Fruit fly (Drosophila melanogaster): ENCODE results near the gene CG46304.

DNA sequence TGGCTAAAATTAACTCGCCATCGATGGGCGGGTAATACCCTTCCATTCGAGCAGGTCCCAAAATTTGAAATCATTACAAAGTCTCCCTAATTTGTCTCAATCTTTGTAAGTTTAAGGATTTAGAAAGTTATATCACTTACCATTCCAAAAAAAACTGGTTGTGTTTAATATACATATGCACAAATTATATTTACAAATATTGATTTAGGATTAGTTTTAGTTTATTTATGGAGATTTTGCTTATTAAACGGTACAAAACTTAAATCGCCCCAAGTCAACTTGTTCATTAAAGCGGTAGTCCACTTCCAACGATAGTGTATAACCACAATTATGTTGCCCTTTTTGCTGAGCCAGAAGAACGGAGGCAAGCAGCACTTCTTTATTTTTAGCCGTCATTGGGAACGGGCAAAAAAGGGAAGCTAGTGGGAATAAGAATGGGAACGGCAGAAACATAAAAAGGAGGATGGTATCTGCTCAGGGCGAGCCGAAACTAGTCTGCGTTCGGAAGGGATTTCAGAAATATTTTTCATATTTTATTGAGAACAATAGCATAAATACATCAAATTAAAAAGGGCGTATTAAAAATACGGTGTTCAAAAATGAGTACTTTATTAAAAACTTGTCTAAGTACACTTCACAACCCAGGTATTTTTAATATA, 2.1 kb downstream of the CG46304 start:
- TF ChIP-seq Hr39 (GFP tag; optimal IDR thresholded peaks at IDR 0.05) (peak; percentile 73), Eip75B (GFP tag; optimal IDR thresholded peaks at IDR 0.05) (peak; percentile 82), CG16779 (tag; optimal IDR thresholded peaks at IDR 0.05) (peak; percentile 41), Hr38 (GFP tag; optimal IDR thresholded peaks at IDR 0.05) (no peak), fkh (GFP tag; optimal IDR thresholded peaks at IDR 0.05) (no peak), Ets96B (tag; optimal IDR thresholded peaks at IDR 0.05) (peak; percentile 85), CG7368 (GFP tag; optimal IDR thresholded peaks at IDR 0.05) (peak; percentile 64), CG6854 (GFP tag; optimal IDR thresholded peaks at IDR 0.05) (no peak), CG10631 (GFP tag; optimal IDR thresholded peaks at IDR 0.05) (peak; percentile 91), acj6 (GFP tag; optimal IDR thresholded peaks at IDR 0.05) (peak; percentile 92), svp (GFP tag) (peak; percentile 84)
